Worm (Caenorhabditis elegans): ENCODE measurements around the gene Y51A2A.4.

ce11 chrV:18318312-18318711, 27.6 kb downstream of the Y51A2A.4 start, which contains the start of gene fbxb-119:
- TF ChIP-seq elt-2 (tag; optimal IDR thresholded peaks at IDR 0.05) (no peak), K09A11.1 (tag; optimal IDR thresholded peaks at IDR 0.05; ENCODE audit: insufficient read depth) (no peak), tbx-7 (tag; optimal IDR thresholded peaks at IDR 0.05) (no peak), npax-4 (tag; optimal IDR thresholded peaks at IDR 0.05) (no peak), nhr-11 (tag; optimal IDR thresholded peaks at IDR 0.05) (no peak)
